Fruit fly (Drosophila melanogaster) whole organism, adult: ENCODE data around the gene Liprin-alpha.
A peak's percentile ranks its signal among the peaks of the same experiment; 100 is the strongest.

Experiments
- CG11617 ChIP-seq: fragments of 200-800 bp; sonication (Bioruptor generic); optimal IDR thresholded peaks from 2 replicates; lab custom pipeline; 2017; ENCODE audit warnings: mild to moderate bottlenecking, missing biosample characterization, missing genetic modification reagents, missing genetic modification characterization
- CG12768 ChIP-seq: fragments of 200-800 bp; sonication (Bioruptor generic); optimal IDR thresholded peaks from 2 replicates; lab custom pipeline; 2017; ENCODE audit warnings: missing biosample characterization, missing genetic modification characterization, mild to moderate bottlenecking, moderate library complexity, missing genetic modification reagents
- CG14711 ChIP-seq: fragments of 200-800 bp; sonication (Bioruptor generic); optimal IDR thresholded peaks from 2 replicates; lab custom pipeline; 2018; ENCODE audit warnings: missing biosample characterization, mild to moderate bottlenecking, missing genetic modification characterization, moderate library complexity
- CG1620 ChIP-seq: fragments of 200-800 bp; sonication (Bioruptor generic); optimal IDR thresholded peaks from 2 replicates; lab custom pipeline; 2016; ENCODE audit warnings: missing biosample characterization, missing genetic modification characterization
- CG33017 ChIP-seq: fragments of 200-800 bp; sonication (Bioruptor generic); optimal IDR thresholded peaks from 2 replicates; lab custom pipeline; 2018; ENCODE audit warnings: missing biosample characterization, mild to moderate bottlenecking, missing genetic modification characterization, moderate library complexity
- CG5204 ChIP-seq: fragments of 200-800 bp; sonication (Bioruptor generic); optimal IDR thresholded peaks from 2 replicates; lab custom pipeline; 2016; ENCODE audit warnings: missing biosample characterization, missing genetic modification characterization
- CG7045 ChIP-seq: fragments of 200-800 bp; sonication (Bioruptor generic); optimal IDR thresholded peaks from 2 replicates; lab custom pipeline; 2017; ENCODE audit warnings: missing biosample characterization, mild to moderate bottlenecking, missing genetic modification characterization
- CG7101 ChIP-seq: fragments of 200-800 bp; sonication (Bioruptor generic); optimal IDR thresholded peaks from 2 replicates; lab custom pipeline; 2018; ENCODE audit warnings: missing biosample characterization, mild to moderate bottlenecking, missing genetic modification characterization, moderate library complexity
- Clk ChIP-seq: fragments of 200-800 bp; sonication (Bioruptor generic); optimal IDR thresholded peaks from 2 replicates; lab custom pipeline; 2017; ENCODE audit warnings: missing biosample characterization, missing genetic modification characterization
- Crg-1 ChIP-seq: fragments of 200-800 bp; sonication (Bioruptor generic); optimal IDR thresholded peaks from 2 replicates; lab custom pipeline; 2016; ENCODE audit warnings: missing biosample characterization, missing genetic modification characterization
- Hr96 ChIP-seq: fragments of 200-800 bp; sonication (Bioruptor generic); optimal IDR thresholded peaks from 2 replicates; lab custom pipeline; 2016; ENCODE audit warnings: missing biosample characterization, missing genetic modification characterization
- Mnt ChIP-seq: fragments of 200-800 bp; sonication (Bioruptor generic); optimal IDR thresholded peaks from 2 replicates; lab custom pipeline; 2016; ENCODE audit warnings: missing biosample characterization, mild to moderate bottlenecking, missing genetic modification characterization
- bab1 ChIP-seq: fragments of 200-800 bp; sonication (Bioruptor generic); optimal IDR thresholded peaks from 3 replicates; lab custom pipeline; 2019; ENCODE audit warnings: missing biosample characterization, mild to moderate bottlenecking, missing genetic modification characterization, moderate library complexity
- cic ChIP-seq: fragments of 200-800 bp; sonication (Bioruptor generic); optimal IDR thresholded peaks from 2 replicates; lab custom pipeline; 2017; ENCODE audit warnings: missing biosample characterization, mild to moderate bottlenecking, missing genetic modification characterization, moderate library complexity
- cnc ChIP-seq, 2 experiments: fragments of >200 bp; optimal IDR thresholded peaks; 2 replicates each; lab custom pipeline; 2017
- kay ChIP-seq: fragments of 200-800 bp; sonication (Bioruptor generic); peaks from one replicate; lab custom pipeline; 2016; ENCODE audit warnings: missing biosample characterization, missing genetic modification characterization, borderline replicate concordance
- ovo ChIP-seq: fragments of 200-800 bp; sonication (Bioruptor generic); optimal IDR thresholded peaks from 2 replicates; lab custom pipeline; 2016; ENCODE audit warnings: missing biosample characterization, missing genetic modification characterization
- pad ChIP-seq: fragments of 200-800 bp; sonication (Bioruptor generic); optimal IDR thresholded peaks from 3 replicates; lab custom pipeline; 2017; ENCODE audit warnings: missing biosample characterization, missing genetic modification characterization, mild to moderate bottlenecking, moderate library complexity, missing genetic modification reagents
- tj ChIP-seq: fragments of 200-800 bp; sonication (Bioruptor generic); optimal IDR thresholded peaks from 3 replicates; lab custom pipeline; 2017; ENCODE audit warnings: missing biosample characterization, mild to moderate bottlenecking, missing genetic modification characterization, moderate library complexity
- toe ChIP-seq: fragments of 200-800 bp; sonication (Bioruptor generic); optimal IDR thresholded peaks from 2 replicates; lab custom pipeline; 2016; ENCODE audit warnings: missing biosample characterization, missing genetic modification characterization

Gene Liprin-alpha

dm6 chr2L:6723750-6724503, at the start of gene Liprin-alpha:
Gene Liprin-alpha (plus strand): TSS chr2L:6723903.
- TF ChIP-seq CG14711 (tag; lab: Kevin White, UChicago) (no peak), Mnt (GFP tag; lab: Kevin White, UChicago) (peak; percentile 9), kay (peak; percentile 40)

dm6 chr2L:6676535-6676934, 47.2 kb upstream of the Liprin-alpha start, which contains the start of gene cort:
Gene cort (minus strand): TSS chr2L:6676635.
- TF ChIP-seq ovo (GFP tag; lab: Kevin White, UChicago) (peak; percentile 9), kay (no peak), CG14711 (tag; lab: Kevin White, UChicago) (no peak)

- peak; percentile 1 for TF ChIP-seq bab1 (GFP tag; lab: Kevin White, UChicago)
- no peak for TF ChIP-seq cic (GFP tag; lab: Kevin White, UChicago)
These were observed 46.2 kb upstream of the Liprin-alpha start, which contains the start of gene Nse1 for dm6 chr2L:6677453-6677852. Gene Nse1 (minus strand): TSS chr2L:6677625.

- TF ChIP-seq CG33017 (tag; lab: Kevin White, UChicago) (no peak), cnc (optimal IDR thresholded peaks at IDR 0.05; lab: Kevin White, UChicago) (peak in 1 of 2 experiments; percentile 38), tj (peak; percentile 73), kay (peak; percentile 81), CG7045 (GFP tag; lab: Kevin White, UChicago) (no peak), pad (GFP tag; lab: Kevin White, UChicago) (no peak), Clk (GFP tag; lab: Kevin White, UChicago) (no peak), bab1 (GFP tag; lab: Kevin White, UChicago) (no peak), CG12768 (GFP tag; lab: Kevin White, UChicago) (no peak), CG5204 (GFP tag; lab: Kevin White, UChicago) (no peak), Hr96 (GFP tag; lab: Kevin White, UChicago) (no peak), CG11617 (GFP tag; lab: Kevin White, UChicago) (no peak)
These were observed 40.8 kb upstream of the Liprin-alpha start for dm6 chr2L:6682909-6683308.

dm6 chr2L:6683992-6684882, 39.5 kb upstream of the Liprin-alpha start, which contains the start of gene Nhe3:
Gene Nhe3 (minus strand): TSS chr2L:6684364.
- TF ChIP-seq Mnt (GFP tag; lab: Kevin White, UChicago) (peak; percentile 86), Crg-1 (peak; percentile 48), CG1620 (peak; percentile 59), cic (GFP tag; lab: Kevin White, UChicago) (peak; percentile 34), pad (GFP tag; lab: Kevin White, UChicago) (peak; percentile 67), cnc (optimal IDR thresholded peaks at IDR 0.05; lab: Kevin White, UChicago) (no peak), CG11617 (GFP tag; lab: Kevin White, UChicago) (peak; percentile 83), CG7101 (tag; lab: Kevin White, UChicago) (peak; percentile 73), kay (no peak), CG5204 (GFP tag; lab: Kevin White, UChicago) (peak; percentile 81), toe (GFP tag; lab: Kevin White, UChicago) (no peak), CG14711 (tag; lab: Kevin White, UChicago) (peak; percentile 60), Clk (GFP tag; lab: Kevin White, UChicago) (peak; percentile 58), ovo (GFP tag; lab: Kevin White, UChicago) (peak; percentile 85), tj (peak; percentile 49), bab1 (GFP tag; lab: Kevin White, UChicago) (peak; percentile 60), CG12768 (GFP tag; lab: Kevin White, UChicago) (peak; percentile 75), CG7045 (GFP tag; lab: Kevin White, UChicago) (peak; percentile 68), Hr96 (GFP tag; lab: Kevin White, UChicago) (peak; percentile 73), CG33017 (tag; lab: Kevin White, UChicago) (peak; percentile 46)

dm6 chr2L:6686612-6687011, 37.1 kb upstream of the Liprin-alpha start, which contains the start of gene CG11327:
Gene CG11327 (minus strand): TSS chr2L:6686712.
- TF ChIP-seq tj (no peak), CG1620 (no peak), cic (GFP tag; lab: Kevin White, UChicago) (no peak), Hr96 (GFP tag; lab: Kevin White, UChicago) (no peak), ovo (GFP tag; lab: Kevin White, UChicago) (no peak), toe (GFP tag; lab: Kevin White, UChicago) (no peak), CG11617 (GFP tag; lab: Kevin White, UChicago) (no peak), cnc (optimal IDR thresholded peaks at IDR 0.05; lab: Kevin White, UChicago) (no peak), CG33017 (tag; lab: Kevin White, UChicago) (no peak), Mnt (GFP tag; lab: Kevin White, UChicago) (no peak), pad (GFP tag; lab: Kevin White, UChicago) (no peak), Clk (GFP tag; lab: Kevin White, UChicago) (no peak), Crg-1 (no peak), CG7045 (GFP tag; lab: Kevin White, UChicago) (no peak), kay (no peak)
